Worm (Caenorhabditis elegans) whole organism, young adult: ENCODE results near the gene sri-24.
"Not testable (repeated sequence)": the region's sequence is repeated elsewhere in the genome, so short reads cannot be mapped to it uniquely, and the experiment has no call there.

Experiments
- F37B4.10 ChIP-seq: fragments of 200-800 bp; sonication (Bioruptor generic); IDR thresholded peaks from 2 replicates; pipeline ENCODE4 v1.3.6; 2022; ENCODE audit warnings: missing genetic modification characterization, missing compliant biosample characterization
- F39B2.1 ChIP-seq: fragments of 200-800 bp; sonication (Bioruptor generic); IDR thresholded peaks from 2 replicates; pipeline ENCODE4 v1.3.6; 2022; ENCODE audit warnings: missing genetic modification reagents, missing genetic modification characterization, missing compliant biosample characterization
- T07F8.4 ChIP-seq: sonication (generic microtip); optimal IDR thresholded peaks from 2 replicates; lab custom pipeline; 2016; ENCODE audit warnings: mild to moderate bottlenecking, missing genetic modification characterization, moderate library complexity, missing compliant biosample characterization
- T26A5.8 ChIP-seq: sonication (generic microtip); optimal IDR thresholded peaks from 2 replicates; lab custom pipeline; 2016; ENCODE audit warnings: missing genetic modification characterization, missing compliant biosample characterization
- Y53G8AR.9 ChIP-seq: fragments of 200-800 bp; sonication (Bioruptor generic); conservative IDR thresholded peaks from 2 replicates; pipeline ENCODE4 v1.3.6; 2022; ENCODE audit warnings: missing genetic modification reagents, missing genetic modification characterization, missing compliant biosample characterization
- atf-7 ChIP-seq: sonication (generic microtip); optimal IDR thresholded peaks from 2 replicates; lab custom pipeline; 2017; ENCODE audit warnings: mild to moderate bottlenecking, missing genetic modification characterization, missing compliant biosample characterization
- bed-2 ChIP-seq: fragments of 200-800 bp; sonication (Bioruptor generic); IDR thresholded peaks from 2 replicates; pipeline ENCODE4 v1.3.6; 2022; ENCODE audit warnings: missing genetic modification reagents, missing genetic modification characterization, missing compliant biosample characterization
- cebp-1 ChIP-seq, 2 experiments: fragments of 200-800 bp in 1 of 2; sonication (Bioruptor generic) in 1 of 2; sonication (generic microtip) in 1 of 2; IDR thresholded peaks in 1 of 2; optimal IDR thresholded peaks in 1 of 2; 2 replicates each; pipeline versions ENCODE4 v1.3.6 to Lab custom; 2017 to 2022; ENCODE audit warnings: missing compliant biosample characterization in 2 of 2, missing genetic modification characterization in 2 of 2, mild to moderate bottlenecking in 1 of 2, missing genetic modification reagents in 1 of 2, moderate library complexity in 1 of 2
- ceh-40 ChIP-seq: fragments of 200-800 bp; sonication (Bioruptor generic); IDR thresholded peaks from 2 replicates; pipeline ENCODE4 v1.3.6; 2022; ENCODE audit warnings: missing genetic modification characterization, missing compliant biosample characterization
- egrh-3 ChIP-seq: fragments of 200-800 bp; sonication (Bioruptor generic); IDR thresholded peaks from 2 replicates; pipeline ENCODE4 v1.3.6; 2022; ENCODE audit warnings: missing genetic modification reagents, missing genetic modification characterization, missing compliant biosample characterization
- hmg-20 ChIP-seq: fragments of 200-800 bp; sonication (Bioruptor generic); IDR thresholded peaks from 2 replicates; pipeline ENCODE4 v1.3.6; 2022; ENCODE audit warnings: missing genetic modification reagents, missing genetic modification characterization, missing compliant biosample characterization
- let-607 ChIP-seq, 2 experiments: fragments of 200-800 bp in 1 of 2; sonication (Bioruptor generic) in 1 of 2; sonication (generic microtip) in 1 of 2; optimal IDR thresholded peaks; 2 replicates each; lab custom pipeline; 2016 to 2018; ENCODE audit warnings: mild to moderate bottlenecking in 2 of 2, missing compliant biosample characterization in 2 of 2, missing genetic modification characterization in 2 of 2, moderate library complexity in 2 of 2, missing genotype in 1 of 2
- lsl-1 ChIP-seq: fragments of 200-800 bp; sonication (Bioruptor generic); optimal IDR thresholded peaks from 2 replicates; lab custom pipeline; 2018; ENCODE audit warnings: mild to moderate bottlenecking, missing genetic modification characterization, moderate library complexity, missing compliant biosample characterization
- lsy-27 ChIP-seq: sonication (generic microtip); optimal IDR thresholded peaks from 2 replicates; lab custom pipeline; 2017; ENCODE audit warnings: missing genetic modification characterization, mild to moderate bottlenecking, missing compliant biosample characterization, antibody characterized with exemption, missing genotype, borderline replicate concordance; ENCODE audit not compliant: insufficient read depth
- mcd-1 ChIP-seq: fragments of 200-800 bp; sonication (Bioruptor generic); IDR thresholded peaks from 2 replicates; pipeline ENCODE4 v1.3.6; 2022; ENCODE audit warnings: missing genetic modification reagents, missing genetic modification characterization, missing compliant biosample characterization
- nfya-1 ChIP-seq: sonication (generic microtip); optimal IDR thresholded peaks from 2 replicates; lab custom pipeline; 2017; ENCODE audit warnings: antibody characterized with exemption, missing compliant biosample characterization, missing genetic modification characterization, borderline replicate concordance; ENCODE audit not compliant: insufficient read depth
- nhr-179 ChIP-seq: sonication (generic microtip); optimal IDR thresholded peaks from 2 replicates; lab custom pipeline; 2016; ENCODE audit warnings: mild to moderate bottlenecking, missing genetic modification characterization, missing compliant biosample characterization
- repo-1 ChIP-seq: sonication (generic microtip); optimal IDR thresholded peaks from 2 replicates; lab custom pipeline; 2017; ENCODE audit warnings: mild to moderate bottlenecking, missing genetic modification characterization, missing compliant biosample characterization
- snpc-1.1 ChIP-seq: sonication (generic microtip); optimal IDR thresholded peaks from 2 replicates; lab custom pipeline; 2017; ENCODE audit warnings: missing genetic modification characterization, mild to moderate bottlenecking, missing compliant biosample characterization, antibody characterized with exemption, moderate library complexity, missing genotype, missing genetic modification reagents; ENCODE audit not compliant: insufficient read depth
- xnd-1 ChIP-seq: sonication (generic microtip); optimal IDR thresholded peaks from 2 replicates; lab custom pipeline; 2016; ENCODE audit warnings: missing genotype, missing genetic modification reagents, missing genetic modification characterization, missing compliant biosample characterization
- ztf-18 ChIP-seq: sonication (generic microtip); optimal IDR thresholded peaks from 2 replicates; lab custom pipeline; 2016; ENCODE audit warnings: missing genotype, mild to moderate bottlenecking, missing genetic modification characterization, missing compliant biosample characterization
- ztf-3 ChIP-seq: fragments of 200-800 bp; sonication (Bioruptor generic); optimal IDR thresholded peaks from 2 replicates; lab custom pipeline; 2018; ENCODE audit warnings: mild to moderate bottlenecking, missing genetic modification characterization, missing compliant biosample characterization

The sri-24 gene

DNA sequence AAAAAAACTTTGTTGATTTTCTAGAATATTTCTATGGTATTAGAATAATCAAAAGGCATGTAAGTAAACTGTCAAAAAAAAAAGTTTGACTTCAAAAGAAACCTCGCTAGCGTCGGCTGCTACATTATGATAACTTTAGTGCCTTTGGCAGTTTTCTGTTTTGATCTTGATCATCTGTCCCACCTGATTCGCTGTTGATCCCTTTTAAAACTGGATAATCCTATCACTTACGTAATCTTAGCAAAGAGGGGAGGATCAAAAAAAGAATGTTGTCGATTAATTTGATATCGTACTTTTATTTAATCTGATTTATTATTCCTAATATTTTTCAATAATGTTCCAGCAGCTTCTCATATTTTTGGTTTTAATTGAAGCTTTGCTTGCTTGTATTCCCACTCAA lies 47.9 kb downstream of the sri-24 start, which contains the start of gene M01B2.8:
Gene M01B2.8, plus strand, starts transcription at position 301 of the 400 bp plus-strand sequence.
- TF ChIP-seq ztf-18 (tag; lab: Kevin White, UChicago) = no peak
- TF ChIP-seq T26A5.8 (tag; lab: Kevin White, UChicago) = no peak
- no peak for TF ChIP-seq F39B2.1
- TF ChIP-seq ceh-40 = no peak
- no peak for TF ChIP-seq nfya-1
- no peak for TF ChIP-seq T07F8.4 (tag; lab: Kevin White, UChicago)
- TF ChIP-seq lsy-27 (tag; lab: Kevin White, UChicago) = no peak
- no peak for TF ChIP-seq bed-2 (GFP tag; lab: Robert Waterston, UW)
- TF ChIP-seq hmg-20 (GFP tag; lab: Robert Waterston, UW) = no peak
- TF ChIP-seq ztf-3 (GFP tag; lab: Kevin White, UChicago) = no peak
- no peak for TF ChIP-seq atf-7 (tag; lab: Kevin White, UChicago)
- TF ChIP-seq nhr-179 (tag; lab: Kevin White, UChicago) = no peak
- no peak for TF ChIP-seq xnd-1
- TF ChIP-seq snpc-1.1 (tag; lab: Kevin White, UChicago) = no peak
- no peak for TF ChIP-seq cebp-1 (GFP tag; IDR thresholded peaks at IDR 0.05; lab: Robert Waterston, UW)
- TF ChIP-seq cebp-1 (tag; optimal IDR thresholded peaks at IDR 0.05; lab: Kevin White, UChicago) = no peak
- no peak for TF ChIP-seq F37B4.10
- TF ChIP-seq Y53G8AR.9 = no peak
- TF ChIP-seq let-607 (tag; optimal IDR thresholded peaks at IDR 0.05; lab: Kevin White, UChicago) = no peak
- TF ChIP-seq lsl-1 (GFP tag; lab: Kevin White, UChicago) = no peak

DNA sequence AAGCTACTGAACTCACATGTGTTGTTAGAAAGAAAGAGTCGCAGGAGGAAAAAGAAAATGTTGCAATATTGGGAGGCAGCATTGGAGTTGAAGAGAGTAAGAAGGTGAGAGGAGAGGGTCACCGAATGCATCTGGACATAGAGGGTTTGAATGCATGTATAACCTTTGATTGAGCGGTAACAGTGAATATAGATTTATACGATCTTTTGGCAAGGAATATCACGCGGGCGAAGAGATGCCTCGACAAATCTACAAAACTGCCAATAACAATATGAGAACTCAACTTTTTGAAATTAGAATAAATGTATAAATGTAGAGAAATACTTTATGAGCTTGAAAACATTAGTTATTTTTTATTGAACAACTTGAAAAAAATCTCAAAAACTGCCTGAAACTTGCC lies 50.4 kb downstream of the sri-24 start, which contains the start of gene M01B2.10:
Gene M01B2.10, minus strand, starts transcription at position 101 of the 400 bp plus-strand sequence.
- TF ChIP-seq mcd-1 (GFP tag; lab: Robert Waterston, UW); egrh-3 (GFP tag; lab: Robert Waterston, UW); repo-1 (tag; lab: Kevin White, UChicago): not testable (repeated sequence)
